Worm (Caenorhabditis elegans): ENCODE results near the gene pxl-1.
A peak's percentile ranks its signal among the peaks of the same experiment; 100 is the strongest.

pxl-1 gene

ce11 chrIII:5931433-5931994 is 35.7 kb upstream of the pxl-1 start, which contains the start of gene EGAP1.5 (continued):
- TF ChIP-seq pqm-1 (tag; optimal IDR thresholded peaks at IDR 0.05), result no peak
- TF ChIP-seq zag-1 (tag; optimal IDR thresholded peaks at IDR 0.05), result no peak
- no peak for TF ChIP-seq nhr-12 (tag; optimal IDR thresholded peaks at IDR 0.05)
- TF ChIP-seq hlh-17 (GFP tag; optimal IDR thresholded peaks at IDR 0.05; ENCODE audit: borderline replicate concordance), result no peak
- no peak for TF ChIP-seq nhr-76 (tag; optimal IDR thresholded peaks at IDR 0.05)
- TF ChIP-seq nhr-85 (tag), result no peak
- TF ChIP-seq ets-5 (GFP tag; IDR thresholded peaks at IDR 0.05), result no peak
- TF ChIP-seq ceh-63 (GFP tag; optimal IDR thresholded peaks at IDR 0.05), result no peak
- TF ChIP-seq snpc-4 (tag; optimal IDR thresholded peaks at IDR 0.05), result no peak
- TF ChIP-seq lin-14 (GFP tag; optimal IDR thresholded peaks at IDR 0.05), result peak; percentile 28
- no peak for TF ChIP-seq blmp-1 (tag; optimal IDR thresholded peaks at IDR 0.05)
- peak; percentile 24 for TF ChIP-seq nhr-20 (tag; optimal IDR thresholded peaks at IDR 0.05)
- TF ChIP-seq dsc-1 (tag; optimal IDR thresholded peaks at IDR 0.05), result peak; percentile 37
- no peak for TF ChIP-seq grh-1 (GFP tag; IDR thresholded peaks at IDR 0.05)
- no peak for TF ChIP-seq alr-1 (tag; optimal IDR thresholded peaks at IDR 0.05; ENCODE audit: borderline replicate concordance)

DNA sequence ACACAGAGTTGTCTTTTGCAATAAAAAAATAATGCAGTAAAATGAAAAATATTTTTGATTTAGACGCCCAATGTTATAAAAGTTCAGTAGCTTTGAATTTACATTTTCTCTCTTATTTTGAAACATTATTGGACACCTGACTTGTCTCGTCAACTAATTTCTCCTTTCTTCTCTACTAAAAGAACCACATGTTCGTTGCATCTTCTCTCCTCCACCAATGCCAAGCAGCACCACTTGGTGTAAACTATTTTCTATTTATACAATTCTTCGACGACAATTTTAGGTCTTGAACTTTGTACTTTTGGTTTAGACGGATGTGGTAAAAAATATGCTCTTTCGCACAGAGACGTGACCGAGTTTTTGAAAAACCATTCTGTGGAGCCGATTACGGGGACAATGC is 34.8 kb upstream of the pxl-1 start:
- TF ChIP-seq mef-2 (tag; optimal IDR thresholded peaks at IDR 0.05), result peak; percentile 4
- TF ChIP-seq nhr-19 (GFP tag; conservative IDR thresholded peaks at IDR 0.05), result peak; percentile 27
- TF ChIP-seq skn-1 (tag; optimal IDR thresholded peaks at IDR 0.05), result no peak
- TF ChIP-seq vab-15 (tag; optimal IDR thresholded peaks at IDR 0.05), result no peak
- no peak for TF ChIP-seq lir-3 (tag; optimal IDR thresholded peaks at IDR 0.05; ENCODE audit: poor library complexity)
- no peak for TF ChIP-seq elt-3 (tag; optimal IDR thresholded peaks at IDR 0.05)
- TF ChIP-seq lsy-2 (tag; optimal IDR thresholded peaks at IDR 0.05), result peak in 1 of 2 experiments; percentile 34
- TF ChIP-seq snpc-4 (tag; optimal IDR thresholded peaks at IDR 0.05), result no peak
- peak; percentile 50 for TF ChIP-seq rnt-1 (tag; optimal IDR thresholded peaks at IDR 0.05)
- TF ChIP-seq nhr-47 (tag; optimal IDR thresholded peaks at IDR 0.05), result no peak
- peak; percentile 26 for TF ChIP-seq nhr-85 (tag)
- TF ChIP-seq mdl-1 (tag; optimal IDR thresholded peaks at IDR 0.05), result no peak
- no peak for TF ChIP-seq pqm-1 (tag; optimal IDR thresholded peaks at IDR 0.05)
- TF ChIP-seq mab-9 (GFP tag; IDR thresholded peaks at IDR 0.05), result no peak
- peak; percentile 49 for TF ChIP-seq dsc-1 (tag; optimal IDR thresholded peaks at IDR 0.05)
- peak; percentile 62 for TF ChIP-seq nhr-71 (tag; optimal IDR thresholded peaks at IDR 0.05)
- peak; percentile 49 for TF ChIP-seq nhr-20 (tag; optimal IDR thresholded peaks at IDR 0.05)
- peak; percentile 57 for TF ChIP-seq lin-14 (GFP tag; optimal IDR thresholded peaks at IDR 0.05)
- TF ChIP-seq zip-4 (GFP tag; optimal IDR thresholded peaks at IDR 0.05), result no peak
- TF ChIP-seq fkh-10 (GFP tag; optimal IDR thresholded peaks at IDR 0.05), result no peak
- TF ChIP-seq nhr-90 (tag; optimal IDR thresholded peaks at IDR 0.05; ENCODE audit: poor library complexity), result no peak
- TF ChIP-seq nhr-12 (tag; optimal IDR thresholded peaks at IDR 0.05), result no peak
- TF ChIP-seq F16B12.6 (tag; optimal IDR thresholded peaks at IDR 0.05), result no peak

ce11 chrIII:5925724-5926123 is 29.9 kb upstream of the pxl-1 start, which contains the start of the genes dnc-2 and bcl-7:
dnc-2 (minus strand) TSS chrIII:5925756.
bcl-7 (plus strand) TSS chrIII:5926086.
- TF ChIP-seq efl-1 (optimal IDR thresholded peaks at IDR 0.05) (peak; percentile 70 to 79), efl-1 (GFP tag; optimal IDR thresholded peaks at IDR 0.05 in 1 of 2) (peak; percentile 66 to 92), aly-2 (tag; optimal IDR thresholded peaks at IDR 0.05) (no peak), unc-86 (tag; optimal IDR thresholded peaks at IDR 0.05) (peak; percentile 8), zip-4 (GFP tag; optimal IDR thresholded peaks at IDR 0.05) (peak; percentile 76), nhr-12 (tag; optimal IDR thresholded peaks at IDR 0.05) (no peak), lin-15B (tag; optimal IDR thresholded peaks at IDR 0.05) (peak; percentile 58), blmp-1 (tag; optimal IDR thresholded peaks at IDR 0.05) (peak; percentile 51), lin-13 (GFP tag; optimal IDR thresholded peaks at IDR 0.05) (peak; percentile 8), swsn-7 (tag; optimal IDR thresholded peaks at IDR 0.05) (peak; percentile 63), fos-1 (tag; optimal IDR thresholded peaks at IDR 0.05) (peak; percentile 31), nhr-20 (tag; optimal IDR thresholded peaks at IDR 0.05) (peak; percentile 65), sup-37 (GFP tag; optimal IDR thresholded peaks at IDR 0.05) (no peak), zag-1 (tag; optimal IDR thresholded peaks at IDR 0.05) (no peak), lin-35 (GFP tag; optimal IDR thresholded peaks at IDR 0.05) (peak; percentile 73 to 75), sptf-1 (tag; optimal IDR thresholded peaks at IDR 0.05) (no peak), isw-1 (GFP tag; IDR thresholded peaks at IDR 0.05) (no peak; the same call in 1 of the 2 replicates), nhr-77 (tag; optimal IDR thresholded peaks at IDR 0.05) (no peak), snpc-4 (tag; optimal IDR thresholded peaks at IDR 0.05) (no peak), skn-1 (tag; optimal IDR thresholded peaks at IDR 0.05) (peak; percentile 62), mef-2 (tag; optimal IDR thresholded peaks at IDR 0.05) (no peak), unc-30 (tag; optimal IDR thresholded peaks at IDR 0.05) (no peak), egl-27 (tag; optimal IDR thresholded peaks at IDR 0.05) (no peak), C16A3.4 (tag; optimal IDR thresholded peaks at IDR 0.05) (peak; percentile 29), fkh-4 (tag; optimal IDR thresholded peaks at IDR 0.05; ENCODE audit: borderline replicate concordance) (no peak), fkh-10 (GFP tag; optimal IDR thresholded peaks at IDR 0.05) (no peak)

All from whole organism, L1 larva.